Fruit fly (Drosophila melanogaster): ENCODE data around the gene CG11723.

- TF ChIP-seq ttk (optimal IDR thresholded peaks at IDR 0.05) (no peak), h (optimal IDR thresholded peaks at IDR 0.05) (no peak), Sin3A (optimal IDR thresholded peaks at IDR 0.05) (no peak), Myc (optimal IDR thresholded peaks at IDR 0.05) (no peak), psq (optimal IDR thresholded peaks at IDR 0.05) (no peak), insv (optimal IDR thresholded peaks at IDR 0.05) (no peak)
These were observed 31.1 kb upstream of the CG11723 start, which contains the start of gene aop for dm6 chr2L:2177969-2178809.

Data from Kc167 (cell line).